Worm (Caenorhabditis elegans): ENCODE data around the gene D2096.7.

The D2096.7 gene

DNA sequence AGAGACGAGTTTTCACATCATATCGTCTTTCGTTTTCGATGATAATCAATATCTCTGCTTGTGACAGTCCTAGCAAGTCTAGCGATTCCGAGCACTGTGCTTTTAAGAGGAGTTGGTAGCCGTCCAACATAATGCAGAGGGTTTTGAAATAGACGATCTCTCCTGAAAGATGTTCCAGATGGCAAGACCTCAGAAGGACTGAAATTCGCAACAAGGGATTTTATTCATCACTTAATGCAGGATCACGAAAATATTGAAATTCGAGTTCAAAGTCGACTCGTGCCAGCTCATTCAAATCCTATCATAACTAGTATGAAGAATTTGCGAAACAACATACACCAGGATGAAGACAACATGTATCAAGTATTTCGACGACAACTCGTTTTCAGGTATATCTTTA is at the start of gene D2096.7:
Gene D2096.7, minus strand, starts transcription at position 130 of the 400 bp plus-strand sequence.
- TF ChIP-seq hlh-13 (GFP tag; optimal IDR thresholded peaks at IDR 0.05) = no peak
- TF ChIP-seq nhr-232 (tag; optimal IDR thresholded peaks at IDR 0.05) = no peak
- TF ChIP-seq hlh-15 (tag; optimal IDR thresholded peaks at IDR 0.05) = no peak
- TF ChIP-seq unc-3 (GFP tag; conservative IDR thresholded peaks at IDR 0.05) = no peak
- no peak for TF ChIP-seq unc-3 (tag; optimal IDR thresholded peaks at IDR 0.05)
- no peak for TF ChIP-seq ama-1 (optimal IDR thresholded peaks at IDR 0.05)
- TF ChIP-seq Y22D7AL.16 (tag; optimal IDR thresholded peaks at IDR 0.05) = no peak
- TF ChIP-seq F13H6.1 (tag; optimal IDR thresholded peaks at IDR 0.05) = no peak
- no peak for TF ChIP-seq pag-3 (tag; optimal IDR thresholded peaks at IDR 0.05; ENCODE audit: borderline replicate concordance)
- no peak for TF ChIP-seq pax-1 (tag; optimal IDR thresholded peaks at IDR 0.05)
- no peak for TF ChIP-seq pat-9 (tag; optimal IDR thresholded peaks at IDR 0.05)
- no peak for TF ChIP-seq pha-2 (tag; optimal IDR thresholded peaks at IDR 0.05)
- no peak for TF ChIP-seq ceh-22 (tag; optimal IDR thresholded peaks at IDR 0.05)
- TF ChIP-seq pha-4 (tag; optimal IDR thresholded peaks at IDR 0.05) = no peak
- no peak for TF ChIP-seq zip-5 (tag; optimal IDR thresholded peaks at IDR 0.05)
- TF ChIP-seq ceh-18 (tag; optimal IDR thresholded peaks at IDR 0.05) = no peak
- TF ChIP-seq hlh-30 (tag; optimal IDR thresholded peaks at IDR 0.05; ENCODE audit: insufficient read depth) = no peak
- no peak for TF ChIP-seq sox-4 (tag; optimal IDR thresholded peaks at IDR 0.05)

DNA sequence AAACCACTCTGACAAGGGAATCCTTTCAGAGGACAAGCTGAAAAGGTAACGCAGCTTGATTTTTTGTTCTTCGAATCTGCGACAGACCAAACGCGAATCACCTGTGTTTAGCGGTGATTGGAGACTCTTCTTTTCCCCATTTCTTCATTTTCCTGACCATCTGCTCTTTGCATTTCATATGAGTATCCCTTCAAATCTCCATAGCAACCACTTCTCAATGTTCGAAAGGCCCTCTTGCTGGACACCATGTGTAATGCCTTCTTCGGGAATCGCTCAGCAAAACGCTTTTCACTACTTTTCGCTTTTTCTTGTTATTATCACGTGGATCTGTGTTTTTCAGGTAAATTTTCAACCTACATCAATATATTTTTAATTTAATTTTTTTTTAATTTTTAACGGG is 49.1 kb upstream of the D2096.7 start, which contains the start of the genes T26A8.3 and tmem-231:
Gene T26A8.3, minus strand, starts transcription at position 101 of the 400 bp plus-strand sequence.
Gene tmem-231, plus strand, starts transcription at position 249 of the 400 bp plus-strand sequence.
- TF ChIP-seq C38D4.7 (GFP tag; optimal IDR thresholded peaks at IDR 0.05) = no peak
- no peak for TF ChIP-seq ceh-9 (tag; optimal IDR thresholded peaks at IDR 0.05)
- no peak for TF ChIP-seq hlh-6 (tag; optimal IDR thresholded peaks at IDR 0.05)
- no peak for TF ChIP-seq nhr-232 (tag; optimal IDR thresholded peaks at IDR 0.05)
- TF ChIP-seq fkh-6 (tag; optimal IDR thresholded peaks at IDR 0.05) = no peak
- TF ChIP-seq tbx-2 (tag; optimal IDR thresholded peaks at IDR 0.05) = no peak
- TF ChIP-seq sox-2 (GFP tag; IDR thresholded peaks at IDR 0.05) = no peak
- no peak for TF ChIP-seq sox-4 (tag; optimal IDR thresholded peaks at IDR 0.05)
- TF ChIP-seq fax-1 (tag; optimal IDR thresholded peaks at IDR 0.05) = no peak
- no peak for TF ChIP-seq unc-55 (GFP tag; optimal IDR thresholded peaks at IDR 0.05)
- TF ChIP-seq K09A11.1 (tag; optimal IDR thresholded peaks at IDR 0.05; ENCODE audit: insufficient read depth) = no peak
- TF ChIP-seq ceh-31 (tag; optimal IDR thresholded peaks at IDR 0.05) = no peak
- no peak for TF ChIP-seq ets-4 (tag; optimal IDR thresholded peaks at IDR 0.05)
- no peak for TF ChIP-seq ceh-6 (GFP tag; optimal IDR thresholded peaks at IDR 0.05)
- TF ChIP-seq pha-4 (tag; optimal IDR thresholded peaks at IDR 0.05) = no peak
- no peak for TF ChIP-seq hlh-15 (tag; optimal IDR thresholded peaks at IDR 0.05)
- no peak for TF ChIP-seq hlh-13 (GFP tag; optimal IDR thresholded peaks at IDR 0.05)
- TF ChIP-seq zip-5 (tag; optimal IDR thresholded peaks at IDR 0.05) = no peak
- no peak for TF ChIP-seq elt-2 (tag; optimal IDR thresholded peaks at IDR 0.05)
- TF ChIP-seq ceh-24 (tag; optimal IDR thresholded peaks at IDR 0.05) = no peak

DNA sequence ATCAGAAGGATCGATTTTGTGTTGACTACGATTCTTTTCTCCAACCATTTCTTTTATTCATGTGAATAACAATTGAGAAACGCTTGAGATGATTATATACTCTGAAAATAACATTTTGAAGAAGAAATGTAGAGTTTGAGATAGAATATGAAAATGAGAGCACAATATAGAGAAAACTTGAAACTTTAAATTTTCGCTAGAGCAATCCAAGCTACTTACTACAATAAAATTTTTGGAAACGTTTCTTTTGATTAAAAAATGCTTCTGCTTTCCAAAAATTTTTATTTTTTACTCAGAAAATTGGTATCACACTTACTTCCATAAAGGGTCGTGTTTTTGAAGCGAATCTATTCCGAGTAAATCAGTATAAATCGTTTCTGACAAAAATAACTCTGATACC is 43.5 kb upstream of the D2096.7 start, which contains the start of gene M116.5:
Gene M116.5, minus strand, starts transcription at position 101 of the 400 bp plus-strand sequence.
- TF ChIP-seq ceh-22 (tag; optimal IDR thresholded peaks at IDR 0.05) (no peak), ceh-45 (GFP tag; IDR thresholded peaks at IDR 0.05) (no peak), Y22D7AL.16 (tag; optimal IDR thresholded peaks at IDR 0.05) (no peak), ama-1 (optimal IDR thresholded peaks at IDR 0.05) (no peak), hlh-30 (tag; optimal IDR thresholded peaks at IDR 0.05; ENCODE audit: insufficient read depth) (no peak), pag-3 (tag; optimal IDR thresholded peaks at IDR 0.05; ENCODE audit: borderline replicate concordance) (no peak), sox-4 (tag; optimal IDR thresholded peaks at IDR 0.05) (no peak), dve-1 (tag; optimal IDR thresholded peaks at IDR 0.05) (no peak), unc-55 (GFP tag; optimal IDR thresholded peaks at IDR 0.05) (no peak), rnt-1 (tag; optimal IDR thresholded peaks at IDR 0.05) (no peak), pat-9 (tag; optimal IDR thresholded peaks at IDR 0.05) (no peak), fkh-10 (GFP tag; optimal IDR thresholded peaks at IDR 0.05) (no peak), tbx-7 (tag; optimal IDR thresholded peaks at IDR 0.05) (no peak), ceh-34 (tag; optimal IDR thresholded peaks at IDR 0.05) (no peak), ceh-30 (tag; optimal IDR thresholded peaks at IDR 0.05) (no peak), elt-4 (tag; optimal IDR thresholded peaks at IDR 0.05) (no peak)
